Worm (Caenorhabditis elegans) whole organism, mixed stage, embryonic: ENCODE data around the gene fbxb-44.

Source experiments
- M03D4.4 ChIP-seq: sonication (generic microtip); optimal IDR thresholded peaks from 2 replicates; lab custom pipeline; 2017; ENCODE audit warnings: mild to moderate bottlenecking, missing genetic modification characterization, missing compliant biosample characterization
- bed-3 ChIP-seq: fragments of 200-800 bp; sonication (Bioruptor generic); optimal IDR thresholded peaks from 3 replicates; lab custom pipeline; 2018; ENCODE audit warnings: mild to moderate bottlenecking, missing genetic modification characterization, moderate library complexity, missing compliant biosample characterization
- blmp-1 ChIP-seq: fragments of 150-350 bp; optimal IDR thresholded peaks from 2 replicates; lab custom pipeline; 2014; ENCODE audit warnings: missing biosample characterization, missing genetic modification characterization
- ceh-39 ChIP-seq: fragments of 150-350 bp; optimal IDR thresholded peaks from 2 replicates; lab custom pipeline; 2014; ENCODE audit warnings: missing biosample characterization, missing genetic modification characterization
- ceh-43 ChIP-seq: fragments of 200-800 bp; sonication (Bioruptor generic); optimal IDR thresholded peaks from 2 replicates; lab custom pipeline; 2018; ENCODE audit warnings: mild to moderate bottlenecking, missing genetic modification characterization, moderate library complexity, missing compliant biosample characterization
- ceh-83 ChIP-seq: fragments of 200-800 bp; sonication (Bioruptor generic); optimal IDR thresholded peaks from 2 replicates; lab custom pipeline; 2018; ENCODE audit warnings: mild to moderate bottlenecking, missing genetic modification characterization, missing compliant biosample characterization
- ces-1 ChIP-seq: fragments of 150-350 bp; optimal IDR thresholded peaks from 2 replicates; lab custom pipeline; 2014; ENCODE audit warnings: missing biosample characterization, missing genetic modification reagents, missing genetic modification characterization
- cnd-1 ChIP-seq: fragments of 200-800 bp; sonication (Bioruptor generic); optimal IDR thresholded peaks from 2 replicates; lab custom pipeline; 2018; ENCODE audit warnings: mild to moderate bottlenecking, missing genetic modification characterization, missing compliant biosample characterization
- drap-1 ChIP-seq: fragments of 200-800 bp; sonication (Bioruptor generic); optimal IDR thresholded peaks from 3 replicates; lab custom pipeline; 2018; ENCODE audit warnings: mild to moderate bottlenecking, missing genetic modification characterization, missing compliant biosample characterization
- elt-1 ChIP-seq: sonication (generic microtip); optimal IDR thresholded peaks from 2 replicates; lab custom pipeline; 2017; ENCODE audit warnings: missing genetic modification characterization, mild to moderate bottlenecking, missing compliant biosample characterization, antibody characterized with exemption, moderate library complexity, borderline replicate concordance; ENCODE audit not compliant: insufficient read depth
- elt-3 ChIP-seq: fragments of 150-350 bp; optimal IDR thresholded peaks from 2 replicates; lab custom pipeline; 2014; ENCODE audit warnings: missing biosample characterization, missing genetic modification characterization
- flh-1 ChIP-seq: fragments of 200-800 bp; sonication (Bioruptor generic); optimal IDR thresholded peaks from 2 replicates; lab custom pipeline; 2018; ENCODE audit warnings: mild to moderate bottlenecking, missing genetic modification characterization, moderate library complexity, missing compliant biosample characterization
- ham-2 ChIP-seq: fragments of 200-800 bp; sonication (Bioruptor generic); optimal IDR thresholded peaks from 2 replicates; lab custom pipeline; 2018; ENCODE audit warnings: mild to moderate bottlenecking, missing genetic modification characterization, missing compliant biosample characterization
- hlh-1 ChIP-seq: fragments of 150-350 bp; optimal IDR thresholded peaks from 2 replicates; lab custom pipeline; 2014; ENCODE audit warnings: missing biosample characterization, missing genetic modification reagents, missing genetic modification characterization
- lin-13 ChIP-seq: fragments of 150-350 bp; optimal IDR thresholded peaks from 2 replicates; lab custom pipeline; 2014; ENCODE audit warnings: missing biosample characterization, missing genetic modification characterization
- lin-32 ChIP-seq: fragments of 200-800 bp; sonication (Bioruptor generic); optimal IDR thresholded peaks from 2 replicates; lab custom pipeline; 2018; ENCODE audit warnings: mild to moderate bottlenecking, missing genetic modification characterization, missing compliant biosample characterization
- lsy-2 ChIP-seq: fragments of 150-350 bp; optimal IDR thresholded peaks from 2 replicates; lab custom pipeline; 2014; ENCODE audit warnings: missing biosample characterization, missing genetic modification characterization
- mep-1 ChIP-seq: fragments of 150-350 bp; optimal IDR thresholded peaks from 2 replicates; lab custom pipeline; 2017; ENCODE audit warnings: missing biosample characterization, missing genetic modification reagents, missing genetic modification characterization, inconsistent platforms
- mls-2 ChIP-seq: sonication (generic microtip); optimal IDR thresholded peaks from 2 replicates; lab custom pipeline; 2016; ENCODE audit warnings: mild to moderate bottlenecking, missing genetic modification characterization, moderate library complexity, missing compliant biosample characterization
- nhr-12 ChIP-seq: fragments of 150-350 bp; optimal IDR thresholded peaks from 2 replicates; lab custom pipeline; 2014; ENCODE audit warnings: missing biosample characterization, missing genetic modification characterization
- nhr-237 ChIP-seq: fragments of 150-350 bp; optimal IDR thresholded peaks from 2 replicates; lab custom pipeline; 2014; ENCODE audit warnings: missing biosample characterization, missing genetic modification characterization
- nhr-28 ChIP-seq: fragments of 150-350 bp; optimal IDR thresholded peaks from 2 replicates; lab custom pipeline; 2014; ENCODE audit warnings: missing biosample characterization, missing genetic modification characterization
- nhr-76 ChIP-seq: sonication (generic microtip); optimal IDR thresholded peaks from 2 replicates; lab custom pipeline; 2017; ENCODE audit warnings: missing biosample characterization, missing genetic modification characterization
- pha-4 ChIP-seq: fragments of 150-350 bp; optimal IDR thresholded peaks from 2 replicates; lab custom pipeline; 2018; ENCODE audit warnings: missing biosample characterization, missing genetic modification reagents, missing genetic modification characterization
- sem-2 ChIP-seq: fragments of 200-800 bp; sonication (Bioruptor generic); optimal IDR thresholded peaks from 2 replicates; lab custom pipeline; 2018; ENCODE audit warnings: mild to moderate bottlenecking, missing genetic modification characterization, missing compliant biosample characterization
- sptf-1 ChIP-seq: sonication (generic microtip); optimal IDR thresholded peaks from 2 replicates; lab custom pipeline; 2017; ENCODE audit warnings: mild to moderate bottlenecking, missing genetic modification characterization, moderate library complexity, missing compliant biosample characterization
- tbx-8 ChIP-seq: fragments of 200-800 bp; sonication (Bioruptor generic); optimal IDR thresholded peaks from 2 replicates; lab custom pipeline; 2018; ENCODE audit warnings: mild to moderate bottlenecking, missing genetic modification characterization, moderate library complexity, missing compliant biosample characterization
- unc-120 ChIP-seq: sonication (generic microtip); optimal IDR thresholded peaks from 2 replicates; lab custom pipeline; 2017; ENCODE audit warnings: missing genetic modification characterization, missing compliant biosample characterization; ENCODE audit not compliant: poor library complexity, severe bottlenecking
- unc-39 ChIP-seq: fragments of 150-350 bp; optimal IDR thresholded peaks from 2 replicates; lab custom pipeline; 2014; ENCODE audit warnings: missing biosample characterization, missing genetic modification characterization
- unc-62 ChIP-seq: fragments of 150-350 bp; optimal IDR thresholded peaks from 2 replicates; lab custom pipeline; 2014; ENCODE audit warnings: missing biosample characterization, missing genetic modification reagents, missing genetic modification characterization
- zip-8 ChIP-seq: fragments of 150-350 bp; optimal IDR thresholded peaks from 2 replicates; lab custom pipeline; 2014; ENCODE audit warnings: missing biosample characterization, missing genetic modification characterization
- ztf-11 ChIP-seq: fragments of 150-350 bp; optimal IDR thresholded peaks from 2 replicates; lab custom pipeline; 2014; ENCODE audit warnings: missing biosample characterization, missing genetic modification characterization

fbxb-44 gene

DNA sequence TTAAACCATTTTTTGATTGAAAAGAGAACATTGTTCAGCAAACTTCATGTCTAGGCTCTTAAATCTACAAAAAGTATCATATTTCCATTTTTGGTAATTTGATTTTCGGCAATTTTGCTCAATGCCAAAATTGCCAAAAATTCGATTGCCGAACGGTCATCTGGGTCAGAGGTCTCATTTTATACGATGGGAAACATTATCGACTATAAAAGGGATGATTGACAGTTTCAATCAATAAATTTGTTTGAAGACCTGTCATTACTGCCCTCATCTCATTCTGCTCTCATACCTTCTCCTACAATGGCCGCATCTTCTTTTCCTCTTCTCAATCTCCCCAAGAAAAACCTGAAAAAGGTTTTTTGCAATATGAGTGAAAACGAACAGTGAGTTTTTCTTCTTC, 23.2 kb downstream of the fbxb-44 start, which contains the start of gene K05F6.14:
Gene K05F6.14, plus strand, starts transcription at position 301 of the 400 bp plus-strand sequence.
- TF ChIP-seq nhr-76 (tag; lab: Kevin White, UChicago): no peak
- no peak for TF ChIP-seq ham-2 (GFP tag; lab: Kevin White, UChicago)
- no peak for TF ChIP-seq sem-2
- no peak for TF ChIP-seq lin-13 (tag; lab: Kevin White, UChicago)
- TF ChIP-seq mep-1: no peak
- no peak for TF ChIP-seq mls-2 (tag; lab: Kevin White, UChicago)
- TF ChIP-seq drap-1 (GFP tag; lab: Kevin White, UChicago): no peak
- TF ChIP-seq sptf-1 (tag; lab: Kevin White, UChicago): no peak
- TF ChIP-seq elt-3 (tag; lab: Kevin White, UChicago): no peak
- TF ChIP-seq ceh-39: no peak
- no peak for TF ChIP-seq lsy-2
- TF ChIP-seq lin-32 (GFP tag; lab: Kevin White, UChicago): no peak
- no peak for TF ChIP-seq nhr-28 (tag; lab: Kevin White, UChicago)
- TF ChIP-seq unc-120 (tag; lab: Kevin White, UChicago): no peak

DNA sequence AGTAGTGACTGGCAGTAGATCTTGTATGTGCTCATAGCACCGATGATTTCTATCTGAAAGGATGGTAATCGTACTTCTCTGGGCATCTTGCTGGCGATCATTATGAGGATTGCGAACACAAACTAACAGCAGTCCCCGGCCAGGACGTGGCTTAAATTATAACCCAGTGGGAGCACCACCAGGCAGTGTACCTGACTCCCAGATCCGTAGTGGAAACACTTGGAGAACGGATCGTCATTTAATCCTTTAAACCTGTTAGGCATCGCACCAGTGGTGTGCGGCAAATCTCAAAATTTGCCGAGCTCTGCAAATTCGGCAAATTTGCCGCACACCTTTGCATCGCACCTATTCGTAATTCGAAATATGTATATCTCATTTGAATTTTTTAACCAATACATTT, 29.0 kb downstream of the fbxb-44 start, which contains the start of gene K05F6.8:
Gene K05F6.8, minus strand, starts transcription at position 101 of the 400 bp plus-strand sequence.
- TF ChIP-seq nhr-28 (tag; lab: Kevin White, UChicago) (no peak), sptf-1 (tag; lab: Kevin White, UChicago) (no peak), ztf-11 (tag; lab: Kevin White, UChicago) (no peak), flh-1 (GFP tag; lab: Kevin White, UChicago) (no peak), unc-39 (tag; lab: Kevin White, UChicago) (no peak), M03D4.4 (no peak), ceh-83 (GFP tag; lab: Kevin White, UChicago) (no peak), lin-32 (GFP tag; lab: Kevin White, UChicago) (no peak), unc-62 (GFP tag; lab: Kevin White, UChicago) (no peak), mep-1 (no peak), nhr-12 (no peak), elt-1 (tag; lab: Kevin White, UChicago) (no peak)

DNA sequence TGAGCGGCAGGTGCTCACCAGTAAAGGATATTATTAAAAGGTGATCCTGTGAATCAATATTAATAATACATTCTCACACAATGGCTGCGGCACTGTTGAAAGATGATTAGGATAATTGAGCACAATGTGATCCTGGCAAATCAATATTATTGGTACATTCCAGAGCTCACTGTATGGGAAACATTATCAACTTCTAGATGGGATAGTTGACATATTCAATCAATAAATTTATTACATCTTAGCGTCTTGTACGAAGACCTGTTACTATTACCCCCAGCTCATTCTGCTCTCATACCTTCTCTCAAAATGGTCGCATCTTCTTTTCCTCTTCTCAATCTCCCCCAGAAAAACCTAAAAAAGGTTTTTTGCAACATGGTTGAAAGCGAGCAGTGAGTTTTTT, 29.5 kb downstream of the fbxb-44 start, which contains the start of gene fbxb-49:
Gene fbxb-49, plus strand, starts transcription at position 301 of the 400 bp plus-strand sequence.
- TF ChIP-seq nhr-237 (tag; lab: Kevin White, UChicago): no peak
- no peak for TF ChIP-seq ceh-43
- TF ChIP-seq, all 35 proteins: peak for 0

DNA sequence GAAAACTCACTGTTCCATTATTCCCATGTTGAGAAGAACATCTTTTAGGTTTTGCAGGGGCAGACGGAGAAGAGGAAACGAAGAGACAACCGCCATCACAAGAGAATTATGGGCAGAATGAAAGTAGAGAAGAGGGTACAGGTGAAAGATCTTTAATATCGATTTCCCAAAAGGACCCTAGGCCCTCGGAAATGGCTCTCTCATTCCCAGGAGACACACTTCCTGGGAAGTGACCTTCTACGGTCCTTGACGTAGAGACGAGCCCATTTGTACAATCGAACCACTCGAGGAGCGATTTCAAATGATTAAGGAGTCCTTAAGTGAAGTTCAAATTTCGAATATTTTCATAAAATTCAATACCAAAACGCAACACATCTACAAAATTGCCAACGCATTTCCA, 32.3 kb downstream of the fbxb-44 start, which contains the start of gene fbxb-46:
Gene fbxb-46, minus strand, starts transcription at position 101 of the 400 bp plus-strand sequence.
- no peak for TF ChIP-seq blmp-1 (tag; lab: Kevin White, UChicago)
- TF ChIP-seq M03D4.4: no peak
- TF ChIP-seq cnd-1 (tag; lab: Kevin White, UChicago): no peak
- no peak for TF ChIP-seq ham-2 (GFP tag; lab: Kevin White, UChicago)
- no peak for TF ChIP-seq unc-120 (tag; lab: Kevin White, UChicago)
- TF ChIP-seq nhr-28 (tag; lab: Kevin White, UChicago): no peak
- no peak for TF ChIP-seq unc-39 (tag; lab: Kevin White, UChicago)
- TF ChIP-seq tbx-8 (GFP tag; lab: Kevin White, UChicago): no peak
- no peak for TF ChIP-seq elt-3 (tag; lab: Kevin White, UChicago)
- TF ChIP-seq ces-1 (GFP tag; lab: Kevin White, UChicago): no peak
- TF ChIP-seq pha-4 (tag; lab: Kevin White, UChicago): no peak
- TF ChIP-seq lin-32 (GFP tag; lab: Kevin White, UChicago): no peak
- TF ChIP-seq drap-1 (GFP tag; lab: Kevin White, UChicago): no peak
- no peak for TF ChIP-seq sem-2
- TF ChIP-seq lsy-2: no peak
- TF ChIP-seq hlh-1 (tag; lab: Kevin White, UChicago): no peak

DNA sequence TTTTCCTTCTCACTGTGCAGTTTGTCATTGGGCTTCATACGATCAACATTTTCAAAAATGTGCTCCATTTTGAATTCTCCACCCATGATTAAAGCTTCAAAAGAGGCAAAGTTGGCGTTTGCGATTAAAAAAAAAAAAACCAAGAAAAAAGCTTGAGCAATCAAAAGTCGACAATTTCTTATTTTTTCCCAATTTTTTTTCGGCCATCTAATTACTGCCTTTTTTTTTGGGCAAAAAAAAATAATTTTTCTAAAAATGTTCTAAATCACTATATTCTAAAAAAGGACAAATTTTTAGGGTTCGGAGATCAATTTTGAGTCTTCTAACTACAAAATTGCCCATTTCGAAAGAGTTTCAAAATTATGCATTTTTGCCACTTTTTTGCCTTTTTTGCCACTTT, 37.3 kb downstream of the fbxb-44 start, which contains the start of gene K05F6.10:
Gene K05F6.10, minus strand, starts transcription at position 101 of the 400 bp plus-strand sequence.
- TF ChIP-seq ceh-39: no peak
- TF ChIP-seq zip-8 (tag; lab: Kevin White, UChicago): no peak
- TF ChIP-seq M03D4.4: no peak
- no peak for TF ChIP-seq ces-1 (GFP tag; lab: Kevin White, UChicago)
- no peak for TF ChIP-seq bed-3 (GFP tag; lab: Kevin White, UChicago)
- TF ChIP-seq, all 35 proteins: peak for 0
